Fruit fly (Drosophila melanogaster) whole organism, embryonic: ENCODE data around the gene ATPsyngamma.

Experiments used
- Bgb ChIP-seq: fragments of 200-800 bp; sonication (Bioruptor generic); IDR thresholded peaks from 2 replicates; pipeline ENCODE4 v1.3.6; 2022; ENCODE audit warnings: missing biosample characterization, missing genetic modification characterization; ENCODE audit not compliant: partially characterized antibody
- BtbVII ChIP-seq: fragments of 200-800 bp; sonication (Bioruptor generic); optimal IDR thresholded peaks from 3 replicates; lab custom pipeline; 2017; ENCODE audit warnings: missing biosample characterization, mild to moderate bottlenecking, missing genetic modification characterization
- CG10267 ChIP-seq: fragments of 200-800 bp; sonication (Bioruptor generic); optimal IDR thresholded peaks from 2 replicates; lab custom pipeline; 2018; ENCODE audit warnings: missing biosample characterization, mild to moderate bottlenecking, missing genetic modification characterization, moderate library complexity
- CG10274 ChIP-seq: fragments of 200-800 bp; sonication (Bioruptor generic); optimal IDR thresholded peaks from 3 replicates; lab custom pipeline; 2017; ENCODE audit warnings: missing biosample characterization, mild to moderate bottlenecking, missing genetic modification characterization
- CG1529 ChIP-seq: fragments of 200-800 bp; sonication (Bioruptor generic); optimal IDR thresholded peaks from 3 replicates; lab custom pipeline; 2018; ENCODE audit warnings: missing biosample characterization, missing genetic modification characterization
- CG17359 ChIP-seq: fragments of 200-800 bp; sonication (Bioruptor generic); optimal IDR thresholded peaks from 3 replicates; lab custom pipeline; 2018; ENCODE audit warnings: missing biosample characterization, mild to moderate bottlenecking, missing genetic modification characterization, moderate library complexity
- CG18764 ChIP-seq: fragments of 200-800 bp; sonication (Bioruptor generic); optimal IDR thresholded peaks from 3 replicates; lab custom pipeline; 2016; ENCODE audit warnings: missing biosample characterization, missing genetic modification characterization
- CG30020 ChIP-seq: fragments of 200-800 bp; optimal IDR thresholded peaks from 2 replicates; lab custom pipeline; 2019; ENCODE audit warnings: missing biosample characterization, mild to moderate bottlenecking, missing genetic modification characterization, moderate library complexity
- CG3163 ChIP-seq: fragments of 200-800 bp; sonication (Bioruptor generic); optimal IDR thresholded peaks from 3 replicates; lab custom pipeline; 2016; ENCODE audit warnings: missing biosample characterization, missing genetic modification characterization
- CG34422 ChIP-seq: fragments of 200-800 bp; sonication (Bioruptor generic); IDR thresholded peaks from 3 replicates; pipeline ENCODE4 v1.3.6; 2022; ENCODE audit warnings: missing biosample characterization, missing genetic modification characterization
- CG3995 ChIP-seq: fragments of 200-800 bp; sonication (Bioruptor generic); optimal IDR thresholded peaks from 3 replicates; lab custom pipeline; 2016; ENCODE audit warnings: missing biosample characterization, missing genetic modification characterization
- CG6683 ChIP-seq: fragments of 200-800 bp; sonication (Bioruptor generic); optimal IDR thresholded peaks from 2 replicates; lab custom pipeline; 2017; ENCODE audit warnings: missing biosample characterization, mild to moderate bottlenecking, missing genetic modification characterization, missing genetic modification reagents
- CG6689 ChIP-seq: fragments of 200-800 bp; sonication (Bioruptor generic); IDR thresholded peaks from 2 replicates; pipeline ENCODE4 v1.3.6; 2022; ENCODE audit warnings: missing biosample characterization, missing genetic modification characterization
- CG6813 ChIP-seq: fragments of 200-800 bp; sonication (Bioruptor generic); optimal IDR thresholded peaks from 2 replicates; lab custom pipeline; 2017; ENCODE audit warnings: missing biosample characterization, missing genetic modification characterization, mild to moderate bottlenecking, moderate library complexity, missing genetic modification reagents
- CG9876 ChIP-seq: fragments of 200-800 bp; sonication (Bioruptor generic); optimal IDR thresholded peaks from 2 replicates; lab custom pipeline; 2016; ENCODE audit warnings: missing biosample characterization, missing genetic modification characterization
- Camta ChIP-seq: fragments of 200-800 bp; sonication (Bioruptor generic); optimal IDR thresholded peaks from 2 replicates; lab custom pipeline; 2016; ENCODE audit warnings: missing biosample characterization, missing genetic modification characterization
- Elba2 ChIP-seq: fragments of 200-800 bp; sonication (Bioruptor generic); optimal IDR thresholded peaks from 3 replicates; lab custom pipeline; 2016; ENCODE audit warnings: missing biosample characterization, missing genetic modification characterization
- Fer3 ChIP-seq: fragments of 200-800 bp; sonication (Bioruptor generic); optimal IDR thresholded peaks from 2 replicates; lab custom pipeline; 2018; ENCODE audit warnings: missing biosample characterization, mild to moderate bottlenecking, missing genetic modification characterization, moderate library complexity
- H15 ChIP-seq: fragments of 200-800 bp; sonication (Bioruptor generic); IDR thresholded peaks from 3 replicates; pipeline ENCODE4 v1.3.6; 2022; ENCODE audit warnings: missing biosample characterization, missing genetic modification characterization
- Hmr ChIP-seq: fragments of 200-800 bp; sonication (Bioruptor generic); optimal IDR thresholded peaks from 3 replicates; lab custom pipeline; 2017; ENCODE audit warnings: mild to moderate bottlenecking, missing biosample characterization, missing genetic modification reagents, missing genetic modification characterization
- Kr ChIP-seq: fragments of 200-800 bp; sonication (Bioruptor generic); optimal IDR thresholded peaks from 2 replicates; lab custom pipeline; 2017; ENCODE audit warnings: missing biosample characterization, mild to moderate bottlenecking, missing genetic modification characterization
- MBD-R2 ChIP-seq: fragments of 200-800 bp; sonication (Bioruptor generic); IDR thresholded peaks from 2 replicates; pipeline ENCODE4 v1.3.6; 2022; ENCODE audit warnings: missing biosample characterization, missing genetic modification characterization
- Mrtf ChIP-seq: fragments of 200-800 bp; sonication (Bioruptor generic); IDR thresholded peaks from 3 replicates; pipeline ENCODE4 v1.3.6; 2022; ENCODE audit warnings: missing biosample characterization, missing genetic modification characterization
- Opbp ChIP-seq: fragments of 200-800 bp; sonication (Bioruptor generic); IDR thresholded peaks from 3 replicates; pipeline ENCODE4 v1.3.6; 2022; ENCODE audit warnings: missing biosample characterization, missing genetic modification characterization; ENCODE audit not compliant: partially characterized antibody
- Ptx1 ChIP-seq: fragments of 200-800 bp; sonication (Bioruptor generic); IDR thresholded peaks from 2 replicates; pipeline ENCODE4 v1.3.6; 2022; ENCODE audit warnings: missing biosample characterization, missing genetic modification characterization
- Sox102F ChIP-seq: fragments of 200-800 bp; sonication (Bioruptor generic); optimal IDR thresholded peaks from 2 replicates; lab custom pipeline; 2018; ENCODE audit warnings: missing biosample characterization, mild to moderate bottlenecking, missing genetic modification characterization, moderate library complexity
- Ssrp ChIP-seq: fragments of 200-800 bp; sonication (Bioruptor generic); optimal IDR thresholded peaks from 2 replicates; lab custom pipeline; 2018; ENCODE audit warnings: missing biosample characterization, mild to moderate bottlenecking, missing genetic modification characterization, moderate library complexity
- bsh ChIP-seq, 2 experiments: fragments of 200-800 bp; sonication (Bioruptor generic); optimal IDR thresholded peaks; 2 replicates each; lab custom pipeline; 2017 to 2018; ENCODE audit warnings: mild to moderate bottlenecking in 2 of 2, missing biosample characterization in 2 of 2, missing genetic modification characterization in 2 of 2, moderate library complexity in 1 of 2
- cad ChIP-seq: fragments of >200 bp; optimal IDR thresholded peaks from 2 replicates; lab custom pipeline; 2017; ENCODE audit warnings: missing biosample characterization, missing genetic modification characterization
- cas ChIP-seq: fragments of 200-800 bp; sonication (Bioruptor generic); IDR thresholded peaks from 2 replicates; pipeline ENCODE4 v1.3.6; 2022; ENCODE audit warnings: missing biosample characterization, missing genetic modification characterization
- chm ChIP-seq: fragments of 200-800 bp; sonication (Bioruptor generic); IDR thresholded peaks from 2 replicates; pipeline ENCODE4 v1.3.6; 2022; ENCODE audit warnings: missing biosample characterization, missing genetic modification characterization
- croc ChIP-seq: fragments of 200-800 bp; sonication (Bioruptor generic); conservative IDR thresholded peaks from 3 replicates; pipeline ENCODE4 v1.3.6; 2022; ENCODE audit warnings: missing biosample characterization, missing genetic modification characterization
- dan ChIP-seq: fragments of 200-800 bp; sonication (Bioruptor generic); IDR thresholded peaks from 2 replicates; pipeline ENCODE4 v1.3.6; 2022; ENCODE audit warnings: missing biosample characterization, missing genetic modification characterization
- dysf ChIP-seq: fragments of 200-800 bp; sonication (Bioruptor generic); IDR thresholded peaks from 3 replicates; pipeline ENCODE4 v1.3.6; 2022; ENCODE audit warnings: missing biosample characterization, missing genetic modification characterization
- fd64A ChIP-seq: fragments of 200-800 bp; sonication (Bioruptor generic); optimal IDR thresholded peaks from 3 replicates; lab custom pipeline; 2018; ENCODE audit warnings: missing biosample characterization, mild to moderate bottlenecking, missing genetic modification characterization
- hth ChIP-seq: fragments of >200 bp; optimal IDR thresholded peaks from 2 replicates; lab custom pipeline; 2017; ENCODE audit warnings: inconsistent platforms
- lbe ChIP-seq: fragments of 200-800 bp; sonication (Bioruptor generic); optimal IDR thresholded peaks from 2 replicates; lab custom pipeline; 2016; ENCODE audit warnings: missing biosample characterization, mild to moderate bottlenecking, missing genetic modification characterization
- nmo ChIP-seq: fragments of 200-800 bp; sonication (Bioruptor generic); optimal IDR thresholded peaks from 2 replicates; lab custom pipeline; 2018; ENCODE audit warnings: missing biosample characterization, mild to moderate bottlenecking, missing genetic modification characterization, moderate library complexity
- nom ChIP-seq: fragments of 200-800 bp; sonication (Bioruptor generic); optimal IDR thresholded peaks from 2 replicates; lab custom pipeline; 2017; ENCODE audit warnings: missing biosample characterization, missing genetic modification characterization, mild to moderate bottlenecking, moderate library complexity, missing genetic modification reagents
- otp ChIP-seq: fragments of 200-800 bp; sonication (Bioruptor generic); IDR thresholded peaks from 3 replicates; pipeline ENCODE4, ENCODE4 v1.3.6; 2022; ENCODE audit warnings: missing biosample characterization, missing genetic modification characterization
- pnt ChIP-seq: fragments of 200-800 bp; sonication (Bioruptor generic); optimal IDR thresholded peaks from 3 replicates; lab custom pipeline; 2016; ENCODE audit warnings: missing biosample characterization, missing genetic modification characterization
- rib ChIP-seq: fragments of 200-800 bp; sonication (Bioruptor generic); IDR thresholded peaks from 2 replicates; pipeline ENCODE4 v1.3.6; 2022; ENCODE audit warnings: missing biosample characterization, missing genetic modification characterization
- run ChIP-seq: fragments of 200-800 bp; sonication (Bioruptor generic); optimal IDR thresholded peaks from 3 replicates; lab custom pipeline; 2018; ENCODE audit warnings: missing biosample characterization, mild to moderate bottlenecking, missing genetic modification characterization
- salm ChIP-seq: fragments of 200-800 bp; sonication (Bioruptor generic); optimal IDR thresholded peaks from 2 replicates; lab custom pipeline; 2018; ENCODE audit warnings: missing biosample characterization, mild to moderate bottlenecking, missing genetic modification characterization
- slbo ChIP-seq: fragments of 200-800 bp; sonication (Bioruptor generic); IDR thresholded peaks from 2 replicates; pipeline ENCODE4 v1.3.6; 2022; ENCODE audit warnings: missing biosample characterization, missing genetic modification characterization
- sr ChIP-seq: fragments of 200-800 bp; sonication (Bioruptor generic); IDR thresholded peaks from 3 replicates; pipeline ENCODE4 v1.3.6; 2022; ENCODE audit warnings: missing biosample characterization, missing genetic modification characterization
- stwl ChIP-seq: fragments of 200-800 bp; sonication (Bioruptor generic); optimal IDR thresholded peaks from 3 replicates; lab custom pipeline; 2018; ENCODE audit warnings: missing biosample characterization, mild to moderate bottlenecking, missing genetic modification characterization, moderate library complexity
- tgo ChIP-seq: fragments of 200-800 bp; sonication (Bioruptor generic); IDR thresholded peaks from 3 replicates; pipeline ENCODE4 v1.3.6; 2022; ENCODE audit warnings: missing biosample characterization, missing genetic modification characterization
- tio ChIP-seq: fragments of 200-800 bp; sonication (Bioruptor generic); optimal IDR thresholded peaks from 2 replicates; lab custom pipeline; 2017; ENCODE audit warnings: missing biosample characterization, missing genetic modification characterization, inconsistent platforms
- usp ChIP-seq: fragments of >200 bp; optimal IDR thresholded peaks from 2 replicates; lab custom pipeline; 2017; ENCODE audit warnings: missing biosample characterization, missing genetic modification characterization
- wor ChIP-seq: fragments of 200-800 bp; sonication (Bioruptor generic); IDR thresholded peaks from 2 replicates; pipeline ENCODE4 v1.3.6; 2022; ENCODE audit warnings: missing biosample characterization, missing genetic modification characterization
- zfh1 ChIP-seq: fragments of 200-800 bp; sonication (Bioruptor generic); IDR thresholded peaks from 3 replicates; pipeline ENCODE4 v1.3.6; 2022; ENCODE audit warnings: missing biosample characterization, missing genetic modification characterization

Gene ATPsyngamma

DNA sequence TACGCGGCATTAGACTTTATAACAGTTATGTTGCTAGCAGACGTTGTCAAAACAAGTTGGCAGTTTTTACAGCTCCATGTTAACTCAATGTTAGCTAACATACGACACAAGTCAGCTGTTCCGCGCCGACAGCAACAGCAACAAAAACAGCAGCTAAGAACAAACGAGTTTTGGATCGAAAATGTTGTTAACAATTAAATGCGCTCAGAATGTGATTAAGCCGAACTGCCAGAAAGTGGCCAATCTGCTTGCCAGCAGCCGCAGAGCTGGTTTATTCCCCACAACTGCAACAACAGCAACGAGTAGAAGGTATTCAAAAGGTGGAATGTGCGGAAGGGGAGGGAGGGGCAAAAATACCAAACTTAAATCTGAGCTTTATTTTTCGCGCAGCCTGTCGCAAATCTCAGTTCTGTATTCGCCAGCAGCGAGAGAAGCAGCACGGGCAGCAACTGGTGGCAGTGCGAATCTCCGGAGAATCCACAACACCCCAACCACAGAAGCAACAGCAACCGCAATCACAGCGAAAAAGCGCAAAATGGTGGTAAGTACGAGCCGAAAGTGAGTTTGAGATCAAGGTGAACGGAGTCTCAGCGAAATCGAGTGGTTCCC, 25.8 kb downstream of the ATPsyngamma start, which contains the start of gene Pcd (continued):
- TF ChIP-seq slbo, result no peak
- TF ChIP-seq chm (GFP tag; lab: Robert Waterston, UW), result no peak
- TF ChIP-seq CG6813 (GFP tag; lab: Kevin White, UChicago), result no peak
- no peak for TF ChIP-seq pnt (GFP tag; lab: Kevin White, UChicago)
- no peak for TF ChIP-seq BtbVII (GFP tag; lab: Kevin White, UChicago)
- no peak for TF ChIP-seq CG10274 (GFP tag; lab: Kevin White, UChicago)
- no peak for TF ChIP-seq CG30020 (tag; lab: Kevin White, UChicago)
- no peak for TF ChIP-seq CG18764 (GFP tag; lab: Kevin White, UChicago)
- no peak for TF ChIP-seq lbe (GFP tag; lab: Kevin White, UChicago)
- peak in 1 of 2 experiments; percentile 24 for TF ChIP-seq bsh (GFP tag; optimal IDR thresholded peaks at IDR 0.05; lab: Kevin White, UChicago)
- no peak for TF ChIP-seq Kr (GFP tag; lab: Kevin White, UChicago)
- TF ChIP-seq wor, result no peak
- TF ChIP-seq fd64A (GFP tag; lab: Kevin White, UChicago), result no peak
- TF ChIP-seq Mrtf (GFP tag; lab: Robert Waterston, UW), result no peak
- no peak for TF ChIP-seq Ssrp
- TF ChIP-seq CG3995 (GFP tag; lab: Kevin White, UChicago), result peak; percentile 14
- no peak for TF ChIP-seq Opbp (GFP tag; lab: Robert Waterston, UW)
- TF ChIP-seq sr, result no peak
- no peak for TF ChIP-seq tgo (GFP tag; lab: Robert Waterston, UW)
- no peak for TF ChIP-seq CG6683 (GFP tag; lab: Kevin White, UChicago)
- TF ChIP-seq MBD-R2 (GFP tag; lab: Robert Waterston, UW), result peak; percentile 83
- TF ChIP-seq run (tag; lab: Kevin White, UChicago), result no peak
- no peak for TF ChIP-seq Ptx1 (GFP tag; lab: Robert Waterston, UW)
- peak; percentile 71 for TF ChIP-seq stwl (tag; lab: Kevin White, UChicago)
- no peak for TF ChIP-seq cas
- no peak for TF ChIP-seq otp
- no peak for TF ChIP-seq Fer3 (tag; lab: Kevin White, UChicago)
- no peak for TF ChIP-seq H15 (GFP tag; lab: Robert Waterston, UW)
- TF ChIP-seq hth (lab: Kevin White, UChicago), result no peak
- no peak for TF ChIP-seq nmo (GFP tag; lab: Kevin White, UChicago)
- no peak for TF ChIP-seq Hmr (GFP tag; lab: Kevin White, UChicago)
- no peak for TF ChIP-seq Bgb (GFP tag; lab: Robert Waterston, UW)
- no peak for TF ChIP-seq dysf (GFP tag; lab: Robert Waterston, UW)
- no peak for TF ChIP-seq cad (GFP tag; lab: Kevin White, UChicago)
- no peak for TF ChIP-seq Camta
- TF ChIP-seq croc (GFP tag; lab: Robert Waterston, UW), result no peak
- TF ChIP-seq Elba2, result no peak
- TF ChIP-seq CG1529, result no peak
- TF ChIP-seq CG3163 (GFP tag; lab: Kevin White, UChicago), result no peak
- 0 out of 3 replicates have a peak, but pooled peaks have one; percentile 9 for TF ChIP-seq zfh1 (GFP tag; lab: Robert Waterston, UW)
- no peak for TF ChIP-seq dan (GFP tag; lab: Robert Waterston, UW)
- no peak for TF ChIP-seq salm (tag; lab: Kevin White, UChicago)
- TF ChIP-seq CG17359 (tag; lab: Kevin White, UChicago), result no peak
- peak; percentile 73 for TF ChIP-seq rib (GFP tag; lab: Robert Waterston, UW)
- no peak for TF ChIP-seq Sox102F (GFP tag; lab: Kevin White, UChicago)
- TF ChIP-seq CG34422 (GFP tag; lab: Robert Waterston, UW), result peak; percentile 14; the same call in 1 of the 3 replicates
- peak; percentile 52 for TF ChIP-seq nom (GFP tag; lab: Kevin White, UChicago)
- no peak for TF ChIP-seq CG6689 (GFP tag; lab: Robert Waterston, UW)
- TF ChIP-seq tio (GFP tag; lab: Kevin White, UChicago), result no peak
- TF ChIP-seq usp (GFP tag; lab: Kevin White, UChicago), result no peak
- no peak for TF ChIP-seq CG9876 (GFP tag; lab: Kevin White, UChicago)
- no peak for TF ChIP-seq CG10267 (tag; lab: Kevin White, UChicago)
